Fruit fly (Drosophila melanogaster): Measurements from ENCODE around the gene mEFG1.

DNA sequence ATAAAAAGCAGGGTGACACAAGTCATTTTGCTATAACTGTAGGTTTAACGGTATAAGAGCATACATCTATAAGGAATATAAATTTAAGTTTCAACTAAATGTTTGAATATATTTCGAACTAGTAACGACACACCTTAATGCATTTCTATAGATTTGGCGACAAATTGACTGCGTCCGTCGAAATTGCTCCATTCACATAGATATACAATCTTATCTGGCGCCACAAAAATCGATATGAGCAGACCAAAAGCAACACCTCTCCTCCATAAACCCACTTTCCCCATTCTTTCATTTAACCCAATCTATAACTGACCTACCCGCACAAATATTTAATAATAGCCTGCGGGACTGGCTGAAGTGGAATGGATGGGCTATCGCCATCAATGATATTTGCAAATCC lies 24.3 kb downstream of the mEFG1 start:
- no peak for TF ChIP-seq Blimp-1 (GFP tag; optimal IDR thresholded peaks at IDR 0.05)
- TF ChIP-seq CG10631 (GFP tag; optimal IDR thresholded peaks at IDR 0.05), result no peak
